Worm (Caenorhabditis elegans) whole organism, L1 larva: Measurements from ENCODE around the gene faah-2.
A peak's percentile ranks its signal among the peaks of the same experiment; 100 is the strongest.

ENCODE experiments used
- C04F5.9 ChIP-seq: sonication (generic microtip); optimal IDR thresholded peaks from 2 replicates; lab custom pipeline; 2016; ENCODE audit warnings: missing genetic modification characterization, missing compliant biosample characterization
- C34B4.2 ChIP-seq: sonication (generic microtip); optimal IDR thresholded peaks from 2 replicates; lab custom pipeline; 2017; ENCODE audit warnings: mild to moderate bottlenecking, missing genetic modification characterization, missing compliant biosample characterization
- F16B12.6 ChIP-seq: fragments of 150-350 bp; optimal IDR thresholded peaks from 2 replicates; lab custom pipeline; 2014; ENCODE audit warnings: missing biosample characterization, missing genetic modification characterization
- Y116A8C.19 ChIP-seq: sonication (generic microtip); optimal IDR thresholded peaks from 2 replicates; lab custom pipeline; 2016; ENCODE audit warnings: missing compliant biosample characterization, missing genetic modification characterization, borderline replicate concordance
- alr-1 ChIP-seq: fragments of 200-800 bp; sonication (Bioruptor generic); optimal IDR thresholded peaks from 2 replicates; lab custom pipeline; 2018; ENCODE audit warnings: borderline replicate concordance, mild to moderate bottlenecking, missing genetic modification characterization, missing compliant biosample characterization
- blmp-1 ChIP-seq: fragments of 150-350 bp; optimal IDR thresholded peaks from 2 replicates; lab custom pipeline; 2014; ENCODE audit warnings: missing biosample characterization, missing genetic modification characterization
- ceh-88 ChIP-seq: fragments of 200-800 bp; sonication (Bioruptor generic); IDR thresholded peaks from 2 replicates; pipeline ENCODE4 v1.3.6; 2022; ENCODE audit warnings: missing genetic modification characterization, missing compliant biosample characterization
- ces-1 ChIP-seq: fragments of 150-350 bp; optimal IDR thresholded peaks from 2 replicates; lab custom pipeline; 2014; ENCODE audit warnings: missing biosample characterization, missing genetic modification reagents, missing genetic modification characterization
- egl-13 ChIP-seq: sonication (generic microtip); optimal IDR thresholded peaks from 2 replicates; lab custom pipeline; 2016; ENCODE audit warnings: missing genotype, missing genetic modification reagents, missing genetic modification characterization, missing compliant biosample characterization
- elt-3 ChIP-seq, 6 experiments: fragments of 150-350 bp in 1 of 6; sonication (generic microtip); optimal IDR thresholded peaks; 2 replicates each; lab custom pipeline; 2017 to 2018; ENCODE audit warnings: missing biosample characterization in 6 of 6, missing genetic modification characterization in 6 of 6, inconsistent platforms in 1 of 6
- fos-1 ChIP-seq: fragments of 150-350 bp; optimal IDR thresholded peaks from 2 replicates; lab custom pipeline; 2014; ENCODE audit warnings: missing biosample characterization, missing genetic modification characterization
- grh-1 ChIP-seq: fragments of 200-800 bp; sonication (Bioruptor generic); IDR thresholded peaks from 2 replicates; pipeline ENCODE4 v1.3.6; 2022; ENCODE audit warnings: missing genetic modification reagents, missing genetic modification characterization, missing compliant biosample characterization
- hlh-4 ChIP-seq: sonication (generic microtip); optimal IDR thresholded peaks from 2 replicates; lab custom pipeline; 2016; ENCODE audit warnings: mild to moderate bottlenecking, missing genetic modification characterization, missing compliant biosample characterization
- isw-1 ChIP-seq: fragments of 200-800 bp; sonication (Bioruptor generic); IDR thresholded peaks from 2 replicates; pipeline ENCODE4 v1.3.6; 2022; ENCODE audit warnings: missing genetic modification characterization, missing compliant biosample characterization
- lin-14 ChIP-seq: fragments of 200-800 bp; sonication (Bioruptor generic); optimal IDR thresholded peaks from 2 replicates; lab custom pipeline; 2018; ENCODE audit warnings: mild to moderate bottlenecking, missing genetic modification characterization, moderate library complexity, missing compliant biosample characterization
- lin-35 ChIP-seq, 2 experiments: fragments of 150-350 bp; optimal IDR thresholded peaks; 2 replicates each; lab custom pipeline; 2014; ENCODE audit warnings: missing biosample characterization in 2 of 2, missing genetic modification characterization in 2 of 2, missing genetic modification reagents in 2 of 2
- lin-39 ChIP-seq: fragments of 150-350 bp; optimal IDR thresholded peaks from 2 replicates; lab custom pipeline; 2014; ENCODE audit warnings: missing biosample characterization, missing genetic modification reagents, missing genetic modification characterization
- lir-3 ChIP-seq: sonication (generic microtip); optimal IDR thresholded peaks from 2 replicates; lab custom pipeline; 2016; ENCODE audit warnings: mild to moderate bottlenecking, missing genetic modification characterization, moderate library complexity, missing compliant biosample characterization; ENCODE audit not compliant: poor library complexity
- mab-9 ChIP-seq: fragments of 200-800 bp; sonication (Bioruptor generic); IDR thresholded peaks from 2 replicates; pipeline ENCODE4 v1.3.6; 2022; ENCODE audit warnings: missing genetic modification reagents, missing genetic modification characterization, missing compliant biosample characterization
- mdl-1 ChIP-seq, 2 experiments: fragments of 150-350 bp; optimal IDR thresholded peaks; 2 replicates each; lab custom pipeline; 2014 to 2017; ENCODE audit warnings: missing biosample characterization in 2 of 2, missing genetic modification characterization in 2 of 2, inconsistent platforms in 1 of 2
- mef-2 ChIP-seq: fragments of 150-350 bp; optimal IDR thresholded peaks from 2 replicates; lab custom pipeline; 2014; ENCODE audit warnings: missing biosample characterization, missing genetic modification characterization
- nhr-12 ChIP-seq: sonication (generic microtip); optimal IDR thresholded peaks from 2 replicates; lab custom pipeline; 2017; ENCODE audit warnings: missing biosample characterization, missing genetic modification characterization
- nhr-19 ChIP-seq: fragments of 200-800 bp; sonication (Bioruptor generic); conservative IDR thresholded peaks from 2 replicates; pipeline ENCODE4 v1.3.6; 2022; ENCODE audit warnings: missing genetic modification characterization, missing compliant biosample characterization
- nhr-20 ChIP-seq: sonication (generic microtip); optimal IDR thresholded peaks from 2 replicates; lab custom pipeline; 2016; ENCODE audit warnings: mild to moderate bottlenecking, missing genetic modification characterization, missing compliant biosample characterization
- nhr-237 ChIP-seq: fragments of 150-350 bp; optimal IDR thresholded peaks from 2 replicates; lab custom pipeline; 2014; ENCODE audit warnings: missing biosample characterization, missing genetic modification characterization
- nhr-28 ChIP-seq: fragments of 150-350 bp; optimal IDR thresholded peaks from 2 replicates; lab custom pipeline; 2014; ENCODE audit warnings: missing biosample characterization, missing genetic modification characterization
- nhr-47 ChIP-seq: sonication (generic microtip); optimal IDR thresholded peaks from 2 replicates; lab custom pipeline; 2016; ENCODE audit warnings: mild to moderate bottlenecking, missing genetic modification characterization, moderate library complexity, missing compliant biosample characterization
- nhr-71 ChIP-seq: sonication (generic microtip); optimal IDR thresholded peaks from 2 replicates; lab custom pipeline; 2016; ENCODE audit warnings: mild to moderate bottlenecking, missing genetic modification characterization, moderate library complexity, missing compliant biosample characterization
- nhr-77 ChIP-seq: fragments of 150-350 bp; optimal IDR thresholded peaks from 2 replicates; lab custom pipeline; 2014; ENCODE audit warnings: missing biosample characterization, missing genetic modification characterization
- nhr-85 ChIP-seq: sonication (generic microtip); peaks from one replicate; lab custom pipeline; 2016; ENCODE audit warnings: missing genetic modification characterization, inconsistent platforms, missing compliant biosample characterization
- nhr-90 ChIP-seq: sonication (generic microtip); optimal IDR thresholded peaks from 2 replicates; lab custom pipeline; 2016; ENCODE audit warnings: mild to moderate bottlenecking, missing genetic modification characterization, missing compliant biosample characterization; ENCODE audit not compliant: poor library complexity
- pqm-1 ChIP-seq: sonication (generic microtip); optimal IDR thresholded peaks from 3 replicates; lab custom pipeline; 2017; ENCODE audit warnings: missing biosample characterization, missing genetic modification characterization
- snpc-4 ChIP-seq: fragments of 150-350 bp; optimal IDR thresholded peaks from 2 replicates; lab custom pipeline; 2014; ENCODE audit warnings: missing biosample characterization, missing genetic modification characterization
- snu-23 ChIP-seq: sonication (generic microtip); optimal IDR thresholded peaks from 2 replicates; lab custom pipeline; 2016; ENCODE audit warnings: missing genetic modification characterization, missing compliant biosample characterization
- sox-4 ChIP-seq: sonication (generic microtip); optimal IDR thresholded peaks from 2 replicates; lab custom pipeline; 2016; ENCODE audit warnings: missing genetic modification characterization, missing compliant biosample characterization
- sptf-1 ChIP-seq: fragments of 150-350 bp; optimal IDR thresholded peaks from 2 replicates; lab custom pipeline; 2014; ENCODE audit warnings: missing biosample characterization, missing genetic modification characterization
- tbx-2 ChIP-seq: sonication (generic microtip); optimal IDR thresholded peaks from 2 replicates; lab custom pipeline; 2016; ENCODE audit warnings: missing genetic modification characterization, missing compliant biosample characterization
- tlp-1 ChIP-seq: fragments of 150-350 bp; optimal IDR thresholded peaks from 2 replicates; lab custom pipeline; 2014; ENCODE audit warnings: missing biosample characterization, missing genetic modification characterization
- unc-130 ChIP-seq: fragments of 150-350 bp; optimal IDR thresholded peaks from 2 replicates; lab custom pipeline; 2017; ENCODE audit warnings: missing biosample characterization, missing genetic modification characterization, inconsistent platforms
- zip-4 ChIP-seq: fragments of 200-800 bp; sonication (Bioruptor generic); optimal IDR thresholded peaks from 2 replicates; lab custom pipeline; 2018; ENCODE audit warnings: mild to moderate bottlenecking, missing genetic modification characterization, moderate library complexity, missing compliant biosample characterization
- ztf-11 ChIP-seq, 2 experiments: sonication (generic microtip); optimal IDR thresholded peaks; 2 replicates each; lab custom pipeline; 2016 to 2017; ENCODE audit warnings: missing genetic modification characterization in 2 of 2, missing biosample characterization in 1 of 2, missing compliant biosample characterization in 1 of 2

The faah-2 gene

ce11 chrIV:8152145-8152544 is at the start of gene faah-2:
Gene faah-2, plus strand, starts transcription at chrIV:8152445.
- TF ChIP-seq C34B4.2 (tag; lab: Kevin White, UChicago), result no peak
- TF ChIP-seq sptf-1, result no peak
- no peak for TF ChIP-seq nhr-47
- TF ChIP-seq lir-3 (tag; lab: Kevin White, UChicago), result no peak
- TF ChIP-seq F16B12.6 (tag; lab: Kevin White, UChicago), result no peak
- no peak for TF ChIP-seq mef-2 (tag; lab: Kevin White, UChicago)
- TF ChIP-seq nhr-77 (tag; lab: Kevin White, UChicago), result no peak
- no peak for TF ChIP-seq nhr-19 (GFP tag; lab: Robert Waterston, UW)
- no peak for TF ChIP-seq hlh-4
- TF ChIP-seq nhr-12 (tag; lab: Kevin White, UChicago), result no peak
- TF ChIP-seq mab-9 (GFP tag; lab: Robert Waterston, UW), result no peak
- TF ChIP-seq elt-3 (tag; optimal IDR thresholded peaks at IDR 0.05; lab: Kevin White, UChicago), result no peak
- TF ChIP-seq nhr-85 (tag; lab: Kevin White, UChicago), result no peak
- TF ChIP-seq nhr-28 (tag; lab: Kevin White, UChicago), result no peak
- no peak for TF ChIP-seq snpc-4 (tag; lab: Kevin White, UChicago)
- no peak for TF ChIP-seq egl-13 (tag; lab: Kevin White, UChicago)

ce11 chrIV:8103196-8103595 is 49.0 kb upstream of the faah-2 start:
- TF ChIP-seq mdl-1 (tag; optimal IDR thresholded peaks at IDR 0.05; lab: Kevin White, UChicago) (no peak), lin-14 (GFP tag; lab: Kevin White, UChicago) (peak; percentile 26), unc-130 (tag; lab: Kevin White, UChicago) (no peak), nhr-20 (tag; lab: Kevin White, UChicago) (peak; percentile 86), alr-1 (tag; lab: Kevin White, UChicago) (no peak), ceh-88 (GFP tag; lab: Robert Waterston, UW) (no peak), zip-4 (GFP tag; lab: Kevin White, UChicago) (no peak), ces-1 (GFP tag; lab: Kevin White, UChicago) (no peak), blmp-1 (tag; lab: Kevin White, UChicago) (peak; percentile 34), sox-4 (tag; lab: Kevin White, UChicago) (no peak), nhr-85 (tag; lab: Kevin White, UChicago) (peak; percentile 86), pqm-1 (tag; lab: Kevin White, UChicago) (no peak), snu-23 (GFP tag; lab: Kevin White, UChicago) (peak; percentile 0), elt-3 (tag; optimal IDR thresholded peaks at IDR 0.05; lab: Kevin White, UChicago) (peak in 5 of 6 experiments; percentile 16 to 83 (median 64)), C34B4.2 (tag; lab: Kevin White, UChicago) (no peak), grh-1 (GFP tag; lab: Robert Waterston, UW) (no peak), Y116A8C.19 (tag; lab: Kevin White, UChicago) (no peak), C04F5.9 (tag; lab: Kevin White, UChicago) (no peak), egl-13 (tag; lab: Kevin White, UChicago) (no peak), nhr-71 (tag; lab: Kevin White, UChicago) (peak; percentile 43), sptf-1 (no peak), nhr-90 (tag; lab: Kevin White, UChicago) (peak; percentile 12), nhr-237 (tag; lab: Kevin White, UChicago) (no peak), tbx-2 (tag; lab: Kevin White, UChicago) (peak; percentile 32), lin-39 (no peak), fos-1 (tag; lab: Kevin White, UChicago) (no peak), isw-1 (no peak), lin-35 (GFP tag; optimal IDR thresholded peaks at IDR 0.05; lab: Kevin White, UChicago) (peak in 1 of 2 experiments; percentile 21)

ce11 chrIV:8105083-8105482 is 47.2 kb upstream of the faah-2 start:
- TF ChIP-seq ztf-11 (tag; optimal IDR thresholded peaks at IDR 0.05; lab: Kevin White, UChicago) (no peak), tlp-1 (tag; lab: Kevin White, UChicago) (no peak)
